Fruit fly (Drosophila melanogaster): ENCODE measurements around the gene CG11334.

DNA sequence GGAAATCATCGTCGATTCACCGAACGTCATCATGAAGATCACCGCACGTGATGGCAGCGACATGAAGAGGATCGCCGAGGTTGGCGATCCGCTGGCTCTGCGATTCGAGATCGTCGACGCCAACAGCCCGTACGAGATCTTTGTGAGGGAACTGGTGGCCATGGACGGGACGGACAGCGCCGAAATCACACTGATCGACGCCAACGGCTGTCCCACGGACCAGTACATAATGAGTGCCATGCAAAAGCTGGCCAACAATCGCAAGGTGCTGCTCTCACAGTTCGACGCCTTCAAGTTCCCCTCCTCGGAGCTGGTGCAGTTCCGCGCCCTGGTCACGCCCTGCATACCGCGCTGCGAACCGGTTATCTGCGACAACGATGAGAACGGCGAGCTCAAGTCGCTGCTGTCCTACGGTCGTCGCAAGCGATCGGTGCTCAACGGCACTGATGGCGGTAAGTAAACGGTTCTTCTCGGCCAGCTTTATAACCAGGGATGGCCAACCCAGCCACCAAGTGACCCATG, 42.0 kb upstream of the CG11334 start:
- TF ChIP-seq Crg-1 (GFP tag; optimal IDR thresholded peaks at IDR 0.05) (no peak), ovo (GFP tag; optimal IDR thresholded peaks at IDR 0.05) (no peak), toe (GFP tag; optimal IDR thresholded peaks at IDR 0.05) (no peak), cnc (optimal IDR thresholded peaks at IDR 0.05) (no peak), CG14711 (tag; optimal IDR thresholded peaks at IDR 0.05) (no peak), CG12768 (GFP tag; optimal IDR thresholded peaks at IDR 0.05) (no peak), CG33017 (tag; optimal IDR thresholded peaks at IDR 0.05) (no peak)
